1 fruit fly cellular context compared by ENCODE assay signal in genomic region chr3L:9441907-9442479, dm6.
TF ChIP-seq lines count a peak whose summit lies in the region.

Gene Bet3, minus strand, starts transcription at chr3L:9442267.
Gene Nf-YA, minus strand, starts transcription at chr3L:9442267.

TF ChIP-seq in whole organism, embryonic, 481 proteins besides CTCF, POLR2A, EP300 and RAD21 (continued from another document and continues in another):
- peak; percentile 90 for TF ChIP-seq knrl (GFP tag; IDR thresholded peaks at IDR 0.05; lab: Robert Waterston, UW; ENCODE audit: partially characterized antibody)
- TF ChIP-seq Hand (GFP tag; optimal IDR thresholded peaks at IDR 0.05; lab: Kevin White, UChicago): no peak
- TF ChIP-seq CG32532 (GFP tag; IDR thresholded peaks at IDR 0.05; lab: Robert Waterston, UW): peak; percentile 72
- no peak for TF ChIP-seq Hey (tag; optimal IDR thresholded peaks at IDR 0.05; lab: Kevin White, UChicago)
- TF ChIP-seq Max (GFP tag; optimal IDR thresholded peaks at IDR 0.05; lab: Kevin White, UChicago): no peak
- no peak for TF ChIP-seq CG10147 (GFP tag; optimal IDR thresholded peaks at IDR 0.05; lab: Kevin White, UChicago)
- TF ChIP-seq ham (GFP tag; IDR thresholded peaks at IDR 0.05; lab: Robert Waterston, UW): no peak
- TF ChIP-seq H2.0 (GFP tag; IDR thresholded peaks at IDR 0.05; lab: Robert Waterston, UW): peak; percentile 31; the same call in 1 of the 2 replicates
- peak; percentile 36 for TF ChIP-seq CG10209 (GFP tag; optimal IDR thresholded peaks at IDR 0.05; lab: Kevin White, UChicago)
- TF ChIP-seq Drgx (GFP tag; IDR thresholded peaks at IDR 0.05; lab: Robert Waterston, UW): no peak
- no peak for TF ChIP-seq CG6854 (GFP tag; optimal IDR thresholded peaks at IDR 0.05; lab: Kevin White, UChicago)
- no peak for TF ChIP-seq CG2889 (GFP tag; IDR thresholded peaks at IDR 0.05; lab: Robert Waterston, UW)
- TF ChIP-seq inv (GFP tag; IDR thresholded peaks at IDR 0.05; lab: Robert Waterston, UW; ENCODE audit: partially characterized antibody): peak; percentile 79
- no peak for TF ChIP-seq CG11398 (GFP tag; optimal IDR thresholded peaks at IDR 0.05; lab: Kevin White, UChicago)
- TF ChIP-seq Dbx (GFP tag; IDR thresholded peaks at IDR 0.05; lab: Robert Waterston, UW): peak; percentile 57; the same call in 1 of the 3 replicates
- peak; percentile 13 for TF ChIP-seq CG12942 (GFP tag; optimal IDR thresholded peaks at IDR 0.05; lab: Kevin White, UChicago)
- peak; percentile 25 for TF ChIP-seq NC2β (GFP tag; optimal IDR thresholded peaks at IDR 0.05; lab: Kevin White, UChicago)
- TF ChIP-seq CG4820 (GFP tag; optimal IDR thresholded peaks at IDR 0.05; lab: Kevin White, UChicago): peak; percentile 14
- 0 out of 3 replicates have a peak, but pooled peaks have one; percentile 17 for TF ChIP-seq CG11093 (GFP tag; IDR thresholded peaks at IDR 0.05; lab: Robert Waterston, UW)
- peak; percentile 7 for TF ChIP-seq Elba2 (GFP tag; optimal IDR thresholded peaks at IDR 0.05; lab: Kevin White, UChicago)
- no peak for TF ChIP-seq ERR (GFP tag; optimal IDR thresholded peaks at IDR 0.05; lab: Kevin White, UChicago)
- peak; percentile 75 for TF ChIP-seq Sry-δ (GFP tag; optimal IDR thresholded peaks at IDR 0.05; lab: Kevin White, UChicago)
- peak; percentile 82 for TF ChIP-seq CG15514 (GFP tag; optimal IDR thresholded peaks at IDR 0.05; lab: Kevin White, UChicago)
- TF ChIP-seq cato (GFP tag; optimal IDR thresholded peaks at IDR 0.05; lab: Kevin White, UChicago; ENCODE audit: borderline replicate concordance): no peak
- peak; percentile 36 for TF ChIP-seq CG10543 (GFP tag; optimal IDR thresholded peaks at IDR 0.05; lab: Kevin White, UChicago)
- TF ChIP-seq CG12769 (tag; optimal IDR thresholded peaks at IDR 0.05; lab: Kevin White, UChicago): peak; percentile 43
- TF ChIP-seq amos (GFP tag; IDR thresholded peaks at IDR 0.05; lab: Robert Waterston, UW; ENCODE audit: partially characterized antibody): peak; percentile 91
- peak; percentile 80 for TF ChIP-seq CG8290 (GFP tag; optimal IDR thresholded peaks at IDR 0.05; lab: Kevin White, UChicago)
- TF ChIP-seq CG8290 (tag; optimal IDR thresholded peaks at IDR 0.05; lab: Kevin White, UChicago): peak in 1 of 2 experiments; percentile 73
- TF ChIP-seq psq (GFP tag; optimal IDR thresholded peaks at IDR 0.05; lab: Kevin White, UChicago): no peak
- TF ChIP-seq tx (GFP tag; optimal IDR thresholded peaks at IDR 0.05; lab: Kevin White, UChicago): peak; percentile 26
- TF ChIP-seq eyg (GFP tag; optimal IDR thresholded peaks at IDR 0.05; lab: Kevin White, UChicago): no peak
- TF ChIP-seq CG7839 (tag; optimal IDR thresholded peaks at IDR 0.05; lab: Kevin White, UChicago): peak; percentile 41
- TF ChIP-seq Mad (GFP tag; optimal IDR thresholded peaks at IDR 0.05; lab: Kevin White, UChicago): no peak
- peak; percentile 84 for TF ChIP-seq CG14860 (GFP tag; IDR thresholded peaks at IDR 0.05; lab: Robert Waterston, UW; ENCODE audit: partially characterized antibody)
- TF ChIP-seq CG2712 (tag; optimal IDR thresholded peaks at IDR 0.05; lab: Kevin White, UChicago): peak; percentile 65
- TF ChIP-seq NK7.1 (GFP tag; optimal IDR thresholded peaks at IDR 0.05; lab: Kevin White, UChicago): no peak
- peak; percentile 76 for TF ChIP-seq vnd (GFP tag; IDR thresholded peaks at IDR 0.05; lab: Robert Waterston, UW; ENCODE audit: partially characterized antibody)
- TF ChIP-seq fd64A (GFP tag; optimal IDR thresholded peaks at IDR 0.05; lab: Kevin White, UChicago): no peak
- no peak for TF ChIP-seq eve (GFP tag; optimal IDR thresholded peaks at IDR 0.05; lab: Kevin White, UChicago)
- peak; percentile 11 for TF ChIP-seq fd102C (GFP tag; optimal IDR thresholded peaks at IDR 0.05; lab: Kevin White, UChicago)
- no peak for TF ChIP-seq Deaf1 (tag; optimal IDR thresholded peaks at IDR 0.05; lab: Kevin White, UChicago)
- peak; percentile 65 for TF ChIP-seq CG12659 (GFP tag; optimal IDR thresholded peaks at IDR 0.05; lab: Kevin White, UChicago)
- TF ChIP-seq CG3281 (GFP tag; optimal IDR thresholded peaks at IDR 0.05; lab: Kevin White, UChicago): peak; percentile 40
- peak; percentile 55 for TF ChIP-seq CG9609 (GFP tag; optimal IDR thresholded peaks at IDR 0.05; lab: Kevin White, UChicago)
- TF ChIP-seq sc (optimal IDR thresholded peaks at IDR 0.05; lab: Kevin White, UChicago): no peak
- TF ChIP-seq sc (GFP tag; optimal IDR thresholded peaks at IDR 0.05; lab: Kevin White, UChicago): no peak
- no peak for TF ChIP-seq tio (GFP tag; optimal IDR thresholded peaks at IDR 0.05; lab: Kevin White, UChicago)
- peak; percentile 4 for TF ChIP-seq Sox102F (GFP tag; optimal IDR thresholded peaks at IDR 0.05; lab: Kevin White, UChicago)
- TF ChIP-seq kay (GFP tag; optimal IDR thresholded peaks at IDR 0.05; lab: Kevin White, UChicago): no peak
- TF ChIP-seq CG32772 (GFP tag; IDR thresholded peaks at IDR 0.05; lab: Robert Waterston, UW): peak; percentile 61
- TF ChIP-seq CG11247 (GFP tag; IDR thresholded peaks at IDR 0.05; lab: Robert Waterston, UW): peak; percentile 61
- peak; percentile 34 for TF ChIP-seq CG18619 (GFP tag; optimal IDR thresholded peaks at IDR 0.05; lab: Kevin White, UChicago)
- TF ChIP-seq Usf (GFP tag; optimal IDR thresholded peaks at IDR 0.05; lab: Kevin White, UChicago): no peak
- no peak for TF ChIP-seq CG16815 (GFP tag; optimal IDR thresholded peaks at IDR 0.05; lab: Kevin White, UChicago)
- no peak for TF ChIP-seq so (GFP tag; IDR thresholded peaks at IDR 0.05; lab: Robert Waterston, UW)
- peak; percentile 38 for TF ChIP-seq sd (tag; optimal IDR thresholded peaks at IDR 0.05; lab: Kevin White, UChicago)
- peak; percentile 16 for TF ChIP-seq Fer3 (tag; optimal IDR thresholded peaks at IDR 0.05; lab: Kevin White, UChicago)
- TF ChIP-seq CG3995 (GFP tag; optimal IDR thresholded peaks at IDR 0.05; lab: Kevin White, UChicago): peak; percentile 96
- 0 out of 2 replicates have a peak, but pooled peaks have one; percentile 19 for TF ChIP-seq CG4730 (GFP tag; IDR thresholded peaks at IDR 0.05; lab: Robert Waterston, UW)
- no peak for TF ChIP-seq gce (GFP tag; IDR thresholded peaks at IDR 0.05; lab: Robert Waterston, UW)
- no peak for TF ChIP-seq fd3F (GFP tag; optimal IDR thresholded peaks at IDR 0.05; lab: Kevin White, UChicago)
- TF ChIP-seq seq (GFP tag; IDR thresholded peaks at IDR 0.05; lab: Robert Waterston, UW): no peak
- peak; percentile 94 for TF ChIP-seq Med (GFP tag; lab: Kevin White, UChicago)
- TF ChIP-seq Blimp-1 (GFP tag; optimal IDR thresholded peaks at IDR 0.05; lab: Kevin White, UChicago): peak; percentile 99
- TF ChIP-seq CG4424 (GFP tag; optimal IDR thresholded peaks at IDR 0.05; lab: Kevin White, UChicago): peak; percentile 51
- TF ChIP-seq CG10979 (tag; optimal IDR thresholded peaks at IDR 0.05; lab: Kevin White, UChicago): peak; percentile 47
- no peak for TF ChIP-seq Lpt (GFP tag; optimal IDR thresholded peaks at IDR 0.05; lab: Kevin White, UChicago)
- no peak; the same call in 2 of the 3 replicates for TF ChIP-seq croc (GFP tag; conservative IDR thresholded peaks at IDR 0.05; lab: Robert Waterston, UW)
- peak; percentile 67 for TF ChIP-seq HmgD (GFP tag; optimal IDR thresholded peaks at IDR 0.05; lab: Kevin White, UChicago)
- peak; percentile 29 for TF ChIP-seq ems (GFP tag; optimal IDR thresholded peaks at IDR 0.05; lab: Kevin White, UChicago)
- TF ChIP-seq shn (GFP tag; optimal IDR thresholded peaks at IDR 0.05; lab: Kevin White, UChicago): peak; percentile 29
- TF ChIP-seq CG17359 (tag; optimal IDR thresholded peaks at IDR 0.05; lab: Kevin White, UChicago): peak; percentile 9
- no peak for TF ChIP-seq CG8478 (optimal IDR thresholded peaks at IDR 0.05; lab: Kevin White, UChicago)
- peak; percentile 8 for TF ChIP-seq CG9876 (GFP tag; optimal IDR thresholded peaks at IDR 0.05; lab: Kevin White, UChicago)
- TF ChIP-seq ac (GFP tag; optimal IDR thresholded peaks at IDR 0.05; lab: Kevin White, UChicago): no peak
- peak; percentile 86 for TF ChIP-seq CG42726 (GFP tag; IDR thresholded peaks at IDR 0.05; lab: Robert Waterston, UW; ENCODE audit: partially characterized antibody)
- peak; percentile 39 to 51 for TF ChIP-seq Pdp1 (GFP tag; optimal IDR thresholded peaks at IDR 0.05; lab: Kevin White, UChicago)
- TF ChIP-seq CG9437 (GFP tag; optimal IDR thresholded peaks at IDR 0.05; lab: Kevin White, UChicago): no peak
- peak; percentile 51 for TF ChIP-seq gem (tag; optimal IDR thresholded peaks at IDR 0.05; lab: Kevin White, UChicago)
- TF ChIP-seq CG8388 (GFP tag; optimal IDR thresholded peaks at IDR 0.05; lab: Kevin White, UChicago): peak; percentile 21
- TF ChIP-seq Scr (GFP tag; IDR thresholded peaks at IDR 0.05; lab: Robert Waterston, UW; ENCODE audit: partially characterized antibody): peak; percentile 82
- no peak for TF ChIP-seq corto (GFP tag; optimal IDR thresholded peaks at IDR 0.05; lab: Kevin White, UChicago)
- no peak for TF ChIP-seq wor (GFP tag; IDR thresholded peaks at IDR 0.05; lab: Robert Waterston, UW)
- peak; percentile 88 for TF ChIP-seq Abd-B (GFP tag; optimal IDR thresholded peaks at IDR 0.05; lab: Kevin White, UChicago)
- TF ChIP-seq org-1 (GFP tag; optimal IDR thresholded peaks at IDR 0.05; lab: Kevin White, UChicago): no peak
- TF ChIP-seq dati (GFP tag; IDR thresholded peaks at IDR 0.05; lab: Robert Waterston, UW): no peak
- no peak for TF ChIP-seq pfk (GFP tag; optimal IDR thresholded peaks at IDR 0.05; lab: Kevin White, UChicago)
- no peak for TF ChIP-seq Adf1 (GFP tag; IDR thresholded peaks at IDR 0.05; lab: Robert Waterston, UW)
- no peak for TF ChIP-seq CG4328 (GFP tag; optimal IDR thresholded peaks at IDR 0.05; lab: Kevin White, UChicago)
- no peak for TF ChIP-seq toy (GFP tag; IDR thresholded peaks at IDR 0.05; lab: Robert Waterston, UW)
- TF ChIP-seq slou (GFP tag; optimal IDR thresholded peaks at IDR 0.05; lab: Kevin White, UChicago): peak; percentile 41
- TF ChIP-seq Doc3 (GFP tag; IDR thresholded peaks at IDR 0.05; lab: Robert Waterston, UW; ENCODE audit: partially characterized antibody): peak; percentile 80
- TF ChIP-seq en (GFP tag; optimal IDR thresholded peaks at IDR 0.05; lab: Kevin White, UChicago): no peak
- TF ChIP-seq gcm (GFP tag; optimal IDR thresholded peaks at IDR 0.05; lab: Kevin White, UChicago): no peak
- peak; percentile 32; the same call in 1 of the 2 replicates for TF ChIP-seq ranshi (GFP tag; IDR thresholded peaks at IDR 0.05; lab: Robert Waterston, UW)
- no peak for TF ChIP-seq Asciz (GFP tag; optimal IDR thresholded peaks at IDR 0.05; lab: Kevin White, UChicago)
- TF ChIP-seq pita (GFP tag; optimal IDR thresholded peaks at IDR 0.05; lab: Kevin White, UChicago): peak; percentile 37
- TF ChIP-seq dimm (GFP tag; IDR thresholded peaks at IDR 0.05; lab: Robert Waterston, UW): no peak
- peak; percentile 42 for TF ChIP-seq CG12155 (GFP tag; optimal IDR thresholded peaks at IDR 0.05; lab: Kevin White, UChicago)
- no peak for TF ChIP-seq sim (GFP tag; IDR thresholded peaks at IDR 0.05; lab: Robert Waterston, UW)
- peak; percentile 14 for TF ChIP-seq vfl (GFP tag; optimal IDR thresholded peaks at IDR 0.05; lab: Kevin White, UChicago)
- TF ChIP-seq gro (GFP tag; optimal IDR thresholded peaks at IDR 0.05; lab: Kevin White, UChicago): no peak
- TF ChIP-seq nau (GFP tag; optimal IDR thresholded peaks at IDR 0.05; lab: Kevin White, UChicago): no peak
- peak; percentile 11; the same call in 1 of the 3 replicates for TF ChIP-seq Optix (GFP tag; IDR thresholded peaks at IDR 0.05; lab: Robert Waterston, UW)
- no peak for TF ChIP-seq C15 (GFP tag; IDR thresholded peaks at IDR 0.05; lab: Robert Waterston, UW)
- TF ChIP-seq CG17361 (GFP tag; IDR thresholded peaks at IDR 0.05; lab: Robert Waterston, UW): peak; percentile 48
- TF ChIP-seq ap (GFP tag; IDR thresholded peaks at IDR 0.05; lab: Robert Waterston, UW): no peak
- no peak for TF ChIP-seq CG7745 (tag; optimal IDR thresholded peaks at IDR 0.05; lab: Kevin White, UChicago)
- TF ChIP-seq CG12391 (tag; optimal IDR thresholded peaks at IDR 0.05; lab: Kevin White, UChicago): peak; percentile 71
- TF ChIP-seq CG17912 (GFP tag; optimal IDR thresholded peaks at IDR 0.05; lab: Kevin White, UChicago): peak; percentile 62
- TF ChIP-seq CG15479 (GFP tag; optimal IDR thresholded peaks at IDR 0.05; lab: Kevin White, UChicago): no peak
- peak; percentile 55 for TF ChIP-seq CG13424 (tag; optimal IDR thresholded peaks at IDR 0.05; lab: Kevin White, UChicago)
- TF ChIP-seq sens-2 (GFP tag; IDR thresholded peaks at IDR 0.05; lab: Robert Waterston, UW): no peak
- peak in 1 of 2 experiments; percentile 7 for TF ChIP-seq crp (GFP tag; optimal IDR thresholded peaks at IDR 0.05; lab: Kevin White, UChicago)
- 0 out of 4 replicates have a peak, but pooled peaks have one; percentile 46 for TF ChIP-seq chinmo (GFP tag; IDR thresholded peaks at IDR 0.05; lab: Robert Waterston, UW; ENCODE audit: partially characterized antibody)
- peak; percentile 36 for TF ChIP-seq her (GFP tag; optimal IDR thresholded peaks at IDR 0.05; lab: Kevin White, UChicago)
- no peak for TF ChIP-seq ash1 (GFP tag; optimal IDR thresholded peaks at IDR 0.05; lab: Kevin White, UChicago)
- TF ChIP-seq CG2120 (GFP tag; optimal IDR thresholded peaks at IDR 0.05; lab: Kevin White, UChicago): peak; percentile 63
- peak; percentile 70 for TF ChIP-seq CG14710 (tag; optimal IDR thresholded peaks at IDR 0.05; lab: Kevin White, UChicago)
- peak; percentile 68 for TF ChIP-seq CG30020 (tag; optimal IDR thresholded peaks at IDR 0.05; lab: Kevin White, UChicago)
- TF ChIP-seq run (tag; optimal IDR thresholded peaks at IDR 0.05; lab: Kevin White, UChicago): no peak
- peak in 1 of 2 experiments; percentile 28 for TF ChIP-seq bsh (GFP tag; optimal IDR thresholded peaks at IDR 0.05; lab: Kevin White, UChicago)
- TF ChIP-seq ewg (GFP tag; optimal IDR thresholded peaks at IDR 0.05; lab: Kevin White, UChicago): peak; percentile 16
- TF ChIP-seq scrt (GFP tag; optimal IDR thresholded peaks at IDR 0.05; lab: Kevin White, UChicago): peak; percentile 20
- peak; percentile 51 for TF ChIP-seq CG7786 (GFP tag; optimal IDR thresholded peaks at IDR 0.05; lab: Kevin White, UChicago)
- no peak for TF ChIP-seq CG17802 (tag; optimal IDR thresholded peaks at IDR 0.05; lab: Kevin White, UChicago)
- TF ChIP-seq CG32767 (GFP tag; IDR thresholded peaks at IDR 0.05; lab: Robert Waterston, UW): no peak
- TF ChIP-seq bigmax (GFP tag; optimal IDR thresholded peaks at IDR 0.05; lab: Kevin White, UChicago): peak; percentile 89
- TF ChIP-seq zfh2 (GFP tag; optimal IDR thresholded peaks at IDR 0.05; lab: Kevin White, UChicago): peak; percentile 51
- 0 out of 2 replicates have a peak, but pooled peaks have one; percentile 33 for TF ChIP-seq Rx (GFP tag; IDR thresholded peaks at IDR 0.05; lab: Robert Waterston, UW)
- no peak for TF ChIP-seq emc (GFP tag; optimal IDR thresholded peaks at IDR 0.05; lab: Kevin White, UChicago)
